Worm (Caenorhabditis elegans): Measurements from ENCODE around the gene T07A9.14.

The T07A9.14 gene

ce11 chrIV:425052-425451 lies 38.6 kb downstream of the T07A9.14 start, which contains the start of gene daf-18:
Gene daf-18, minus strand, starts transcription at chrIV:425177.
- TF ChIP-seq ref-1 (GFP tag; conservative IDR thresholded peaks at IDR 0.05) (no peak), tab-1 (GFP tag; IDR thresholded peaks at IDR 0.05) (no peak), ztf-23 (GFP tag; IDR thresholded peaks at IDR 0.05) (no peak), klf-2 (GFP tag; conservative IDR thresholded peaks at IDR 0.05) (no peak), T22C8.4 (GFP tag; IDR thresholded peaks at IDR 0.05) (no peak), flt-1 (GFP tag; IDR thresholded peaks at IDR 0.05) (no peak), med-1 (GFP tag; optimal IDR thresholded peaks at IDR 0.05; ENCODE audit: insufficient read depth) (no peak), cog-1 (tag; optimal IDR thresholded peaks at IDR 0.05) (no peak), ztf-29 (GFP tag; IDR thresholded peaks at IDR 0.05) (no peak)

ce11 chrIV:425546-425945 lies 39.0 kb downstream of the T07A9.14 start:
- TF ChIP-seq T22C8.4 (GFP tag; IDR thresholded peaks at IDR 0.05) (no peak), ref-1 (GFP tag; conservative IDR thresholded peaks at IDR 0.05) (no peak), flt-1 (GFP tag; IDR thresholded peaks at IDR 0.05) (no peak), med-1 (GFP tag; optimal IDR thresholded peaks at IDR 0.05; ENCODE audit: insufficient read depth) (no peak), cog-1 (tag; optimal IDR thresholded peaks at IDR 0.05) (no peak), ztf-29 (GFP tag; IDR thresholded peaks at IDR 0.05) (no peak), tab-1 (GFP tag; IDR thresholded peaks at IDR 0.05) (no peak), ztf-23 (GFP tag; IDR thresholded peaks at IDR 0.05) (no peak), klf-2 (GFP tag; conservative IDR thresholded peaks at IDR 0.05) (no peak)

ce11 chrIV:425995-426394 lies 39.5 kb downstream of the T07A9.14 start, which contains the start of gene garr-1:
Gene garr-1, plus strand, starts transcription at chrIV:426168.
- TF ChIP-seq T22C8.4 (GFP tag; IDR thresholded peaks at IDR 0.05) (no peak), tab-1 (GFP tag; IDR thresholded peaks at IDR 0.05) (no peak), flt-1 (GFP tag; IDR thresholded peaks at IDR 0.05) (no peak), klf-2 (GFP tag; conservative IDR thresholded peaks at IDR 0.05) (no peak), cog-1 (tag; optimal IDR thresholded peaks at IDR 0.05) (no peak), ztf-29 (GFP tag; IDR thresholded peaks at IDR 0.05) (no peak), ztf-23 (GFP tag; IDR thresholded peaks at IDR 0.05) (no peak), ref-1 (GFP tag; conservative IDR thresholded peaks at IDR 0.05) (no peak), med-1 (GFP tag; optimal IDR thresholded peaks at IDR 0.05; ENCODE audit: insufficient read depth) (no peak)

ce11 chrIV:426597-426996 lies 40.1 kb downstream of the T07A9.14 start:
- TF ChIP-seq cog-1 (tag; optimal IDR thresholded peaks at IDR 0.05) (no peak), flt-1 (GFP tag; IDR thresholded peaks at IDR 0.05) (no peak), ztf-29 (GFP tag; IDR thresholded peaks at IDR 0.05) (no peak), T22C8.4 (GFP tag; IDR thresholded peaks at IDR 0.05) (no peak), klf-2 (GFP tag; conservative IDR thresholded peaks at IDR 0.05) (no peak), tab-1 (GFP tag; IDR thresholded peaks at IDR 0.05) (no peak), ztf-23 (GFP tag; IDR thresholded peaks at IDR 0.05) (no peak), med-1 (GFP tag; optimal IDR thresholded peaks at IDR 0.05; ENCODE audit: insufficient read depth) (no peak), ref-1 (GFP tag; conservative IDR thresholded peaks at IDR 0.05) (no peak)

- no peak for TF ChIP-seq ref-1 (GFP tag; conservative IDR thresholded peaks at IDR 0.05)
- TF ChIP-seq cog-1 (tag; optimal IDR thresholded peaks at IDR 0.05): no peak
- no peak for TF ChIP-seq klf-2 (GFP tag; conservative IDR thresholded peaks at IDR 0.05)
Observed at ce11 chrIV:427100-427908, 40.8 kb downstream of the T07A9.14 start.

ce11 chrIV:428869-429268 lies 42.4 kb downstream of the T07A9.14 start, which contains the start of gene Y66H1A.5:
Gene Y66H1A.5, minus strand, starts transcription at chrIV:429133.
- TF ChIP-seq klf-2 (GFP tag; conservative IDR thresholded peaks at IDR 0.05) (no peak), ztf-29 (GFP tag; IDR thresholded peaks at IDR 0.05) (no peak), ztf-23 (GFP tag; IDR thresholded peaks at IDR 0.05) (no peak), ref-1 (GFP tag; conservative IDR thresholded peaks at IDR 0.05) (no peak), T22C8.4 (GFP tag; IDR thresholded peaks at IDR 0.05) (no peak), cog-1 (tag; optimal IDR thresholded peaks at IDR 0.05) (no peak), tab-1 (GFP tag; IDR thresholded peaks at IDR 0.05) (no peak)
